Worm (Caenorhabditis elegans) whole organism, midembryonic: ENCODE data around the gene C05D11.8.
A peak's percentile ranks its signal among the peaks of the same experiment; 100 is the strongest.

Experiments used
- flt-1 ChIP-seq: fragments of 200-800 bp; sonication (Bioruptor generic); IDR thresholded peaks from 2 replicates; pipeline ENCODE4 v1.3.6; 2022; ENCODE audit warnings: missing genetic modification characterization, missing compliant biosample characterization
- klf-2 ChIP-seq: fragments of 200-800 bp; sonication (Bioruptor generic); conservative IDR thresholded peaks from 2 replicates; pipeline ENCODE4 v1.3.6; 2022; ENCODE audit warnings: missing genetic modification reagents, missing genetic modification characterization, missing compliant biosample characterization
- ztf-23 ChIP-seq: fragments of 200-800 bp; sonication (Bioruptor generic); IDR thresholded peaks from 2 replicates; pipeline ENCODE4 v1.3.6; 2022; ENCODE audit warnings: missing genetic modification reagents, missing genetic modification characterization, missing compliant biosample characterization
- ztf-29 ChIP-seq: fragments of 200-800 bp; sonication (Bioruptor generic); IDR thresholded peaks from 2 replicates; pipeline ENCODE4 v1.3.6; 2022; ENCODE audit warnings: missing genetic modification reagents, missing genetic modification characterization, missing compliant biosample characterization

DNA sequence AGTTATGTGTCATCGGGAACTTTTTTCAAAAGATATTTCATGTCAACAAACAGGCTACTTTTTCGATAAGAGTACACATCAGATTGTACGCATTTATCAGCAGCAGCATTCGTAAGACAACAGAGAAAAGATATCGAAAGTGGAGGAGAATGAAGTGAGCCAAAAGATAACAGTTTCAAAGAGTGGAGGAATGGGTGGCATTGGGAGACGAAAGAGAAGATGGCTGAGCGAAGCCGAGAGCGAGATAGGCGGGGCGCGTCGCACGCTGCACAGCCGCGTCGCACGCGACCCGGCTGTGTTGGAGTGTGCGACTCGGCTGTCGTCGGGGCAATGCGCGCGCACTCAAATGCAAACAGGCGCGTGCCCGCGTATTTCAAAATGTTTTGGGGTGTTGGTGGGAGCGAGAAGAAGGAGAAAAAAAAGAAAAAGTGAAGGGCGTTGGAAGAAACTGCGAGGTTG is 37.0 kb upstream of the C05D11.8 start:
- peak; percentile 52; the same call in 1 of the 2 replicates for TF ChIP-seq ztf-29 (GFP tag; lab: Robert Waterston, UW)
- TF ChIP-seq flt-1 (GFP tag; lab: Robert Waterston, UW) = no peak
- TF ChIP-seq ztf-23 (GFP tag; lab: Robert Waterston, UW) = 0 out of 2 replicates have a peak, but pooled peaks have one; percentile 6
- TF ChIP-seq klf-2 (GFP tag; lab: Robert Waterston, UW) = no peak
